Worm (Caenorhabditis elegans) whole organism, early embryonic: ENCODE measurements around the gene srxa-14.

Experiments
- B0310.2 ChIP-seq: sonication (generic microtip); optimal IDR thresholded peaks from 2 replicates; lab custom pipeline; 2016; ENCODE audit warnings: mild to moderate bottlenecking, missing genetic modification characterization, missing compliant biosample characterization
- F13C5.2 ChIP-seq: sonication (generic microtip); optimal IDR thresholded peaks from 2 replicates; lab custom pipeline; 2017; ENCODE audit warnings: mild to moderate bottlenecking, missing genetic modification characterization, inconsistent platforms, missing compliant biosample characterization
- aly-1 ChIP-seq: sonication (generic microtip); optimal IDR thresholded peaks from 2 replicates; lab custom pipeline; 2016; ENCODE audit warnings: missing genetic modification characterization, missing compliant biosample characterization
- ama-1 ChIP-seq: fragments of 150-350 bp; optimal IDR thresholded peaks from 2 replicates; lab custom pipeline; 2014
- ceh-13 ChIP-seq: fragments of 200-800 bp; sonication (Bioruptor generic); optimal IDR thresholded peaks from 2 replicates; lab custom pipeline; 2018; ENCODE audit warnings: mild to moderate bottlenecking, missing genetic modification characterization, missing compliant biosample characterization
- ceh-36 ChIP-seq: sonication (generic microtip); optimal IDR thresholded peaks from 2 replicates; lab custom pipeline; 2016; ENCODE audit warnings: missing genetic modification characterization, inconsistent platforms, missing compliant biosample characterization
- ets-7 ChIP-seq: sonication (generic microtip); optimal IDR thresholded peaks from 2 replicates; lab custom pipeline; 2016; ENCODE audit warnings: missing genotype, missing genetic modification characterization, missing compliant biosample characterization
- flt-1 ChIP-seq: fragments of 200-800 bp; sonication (Bioruptor generic); IDR thresholded peaks from 2 replicates; pipeline ENCODE4 v1.3.6; 2022; ENCODE audit warnings: missing genetic modification characterization, missing compliant biosample characterization
- hmbx-1 ChIP-seq: sonication (generic microtip); optimal IDR thresholded peaks from 2 replicates; lab custom pipeline; 2016; ENCODE audit warnings: mild to moderate bottlenecking, missing genetic modification characterization, missing compliant biosample characterization
- hmg-4 ChIP-seq: fragments of 200-800 bp; sonication (Bioruptor generic); optimal IDR thresholded peaks from 2 replicates; lab custom pipeline; 2018; ENCODE audit warnings: mild to moderate bottlenecking, missing genetic modification characterization, missing compliant biosample characterization
- hnd-1 ChIP-seq: sonication (generic microtip); optimal IDR thresholded peaks from 2 replicates; lab custom pipeline; 2016; ENCODE audit warnings: missing genetic modification characterization, missing compliant biosample characterization
- pes-1 ChIP-seq: fragments of 200-800 bp; sonication (Bioruptor generic); IDR thresholded peaks from 2 replicates; pipeline ENCODE4 v1.3.6; 2022; ENCODE audit warnings: missing genetic modification reagents, missing genetic modification characterization, missing compliant biosample characterization
- scrt-1 ChIP-seq: fragments of 200-800 bp; sonication (Bioruptor generic); IDR thresholded peaks from 2 replicates; pipeline ENCODE4 v1.3.6; 2022; ENCODE audit warnings: missing genetic modification characterization, missing compliant biosample characterization
- sea-1 ChIP-seq: fragments of 200-800 bp; sonication (Bioruptor generic); conservative IDR thresholded peaks from 2 replicates; pipeline ENCODE4 v1.3.6; 2022; ENCODE audit warnings: missing genetic modification characterization, missing compliant biosample characterization
- tbx-11 ChIP-seq: fragments of 200-800 bp; sonication (Bioruptor generic); IDR thresholded peaks from 2 replicates; pipeline ENCODE4 v1.3.6; 2022; ENCODE audit warnings: missing genetic modification characterization, missing compliant biosample characterization
- tbx-37 ChIP-seq: fragments of 200-800 bp; sonication (Bioruptor generic); conservative IDR thresholded peaks from 2 replicates; pipeline ENCODE4 v1.3.6; 2022; ENCODE audit warnings: missing genetic modification reagents, missing genetic modification characterization, missing compliant biosample characterization
- tra-4 ChIP-seq: sonication (generic microtip); optimal IDR thresholded peaks from 2 replicates; lab custom pipeline; 2017; ENCODE audit warnings: missing genetic modification characterization, missing compliant biosample characterization

Gene srxa-14

DNA sequence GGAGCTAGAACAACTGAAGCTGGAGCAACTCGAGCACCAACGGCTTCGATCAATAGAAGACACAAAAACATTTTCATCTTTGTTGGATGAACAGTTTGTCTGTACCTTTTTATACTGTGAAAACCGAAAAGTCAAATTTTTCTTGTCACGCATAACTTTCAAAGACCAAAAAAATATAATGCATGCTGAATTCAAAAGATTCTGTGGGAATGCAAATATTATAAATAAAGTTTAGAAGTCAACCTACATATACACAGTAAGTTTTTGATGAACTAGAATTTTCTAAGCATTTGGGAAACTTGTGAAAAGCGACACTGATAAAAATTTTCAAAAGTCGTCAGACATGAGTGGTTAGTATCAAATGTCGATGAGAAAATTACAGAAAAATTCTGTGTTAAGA is 5.8 kb upstream of the srxa-14 start, which contains the start of gene F46B3.15:
TSS of gene F46B3.15 (minus strand) at position 101 of the 400 bp plus-strand sequence.
- TF ChIP-seq F13C5.2 (tag; lab: Kevin White, UChicago) (no peak), ceh-13 (no peak), scrt-1 (GFP tag; lab: Robert Waterston, UW) (no peak), sea-1 (GFP tag; lab: Robert Waterston, UW) (no peak), hnd-1 (no peak), flt-1 (no peak), tbx-11 (GFP tag; lab: Robert Waterston, UW) (no peak)

ce11 chrV:20634330-20634729 is 5.1 kb upstream of the srxa-14 start, which contains the start of gene F46B3.16:
F46B3.16 (plus strand) TSS chrV:20634630.
- TF ChIP-seq ceh-36 (tag; lab: Kevin White, UChicago) (no peak), hmg-4 (GFP tag; lab: Kevin White, UChicago) (no peak), tbx-11 (GFP tag; lab: Robert Waterston, UW) (no peak), sea-1 (GFP tag; lab: Robert Waterston, UW) (no peak), ets-7 (tag; lab: Kevin White, UChicago) (no peak), ama-1 (lab: Kevin White, UChicago) (no peak), hmbx-1 (tag; lab: Kevin White, UChicago) (no peak), aly-1 (tag; lab: Kevin White, UChicago) (no peak), tra-4 (tag; lab: Kevin White, UChicago) (no peak), flt-1 (no peak), ceh-13 (no peak), hnd-1 (no peak)

ce11 chrV:20636855-20637254 is 2.5 kb upstream of the srxa-14 start, which contains the start of gene ttr-13:
ttr-13 (minus strand) TSS chrV:20636955.
- TF ChIP-seq aly-1 (tag; lab: Kevin White, UChicago) (no peak), tra-4 (tag; lab: Kevin White, UChicago) (no peak), tbx-37 (GFP tag; lab: Robert Waterston, UW) (no peak), F13C5.2 (tag; lab: Kevin White, UChicago) (no peak), ceh-36 (tag; lab: Kevin White, UChicago) (no peak), ama-1 (lab: Kevin White, UChicago) (no peak), hmg-4 (GFP tag; lab: Kevin White, UChicago) (no peak), ets-7 (tag; lab: Kevin White, UChicago) (no peak), B0310.2 (tag; lab: Kevin White, UChicago) (no peak)

ce11 chrV:20638344-20638743 is 1.1 kb upstream of the srxa-14 start, which contains the start of gene Y44A6B.3:
Y44A6B.3 (minus strand) TSS chrV:20638444.
- TF ChIP-seq ceh-36 (tag; lab: Kevin White, UChicago) (no peak), pes-1 (GFP tag; lab: Robert Waterston, UW) (no peak), ama-1 (lab: Kevin White, UChicago) (no peak), tbx-11 (GFP tag; lab: Robert Waterston, UW) (no peak), tbx-37 (GFP tag; lab: Robert Waterston, UW) (no peak), aly-1 (tag; lab: Kevin White, UChicago) (no peak), hmbx-1 (tag; lab: Kevin White, UChicago) (no peak), ceh-13 (no peak), scrt-1 (GFP tag; lab: Robert Waterston, UW) (no peak), F13C5.2 (tag; lab: Kevin White, UChicago) (no peak)

DNA sequence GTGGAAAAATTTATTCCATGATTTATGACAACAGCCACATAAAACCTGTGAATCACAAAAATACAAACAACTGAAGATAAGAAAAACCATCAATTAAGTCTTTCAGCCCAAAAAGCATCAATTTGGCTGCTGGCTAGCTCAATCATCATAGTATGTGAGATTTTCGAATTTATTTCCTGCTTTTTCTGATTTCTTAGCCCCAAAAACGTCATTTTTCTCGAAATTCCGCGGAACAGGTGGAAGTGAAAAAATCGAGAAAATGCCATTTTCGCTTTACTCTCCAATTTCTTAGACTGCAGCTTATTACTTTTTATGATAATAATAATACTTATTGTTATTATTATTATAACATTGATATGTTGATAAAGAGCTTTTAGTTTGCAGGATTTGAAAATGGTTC is 2.5 kb downstream of the srxa-14 start, which contains the start of gene srxa-15:
TSS of gene srxa-15 (plus strand) at position 301 of the 400 bp plus-strand sequence.
- no peak for TF ChIP-seq pes-1 (GFP tag; lab: Robert Waterston, UW)
- no peak for TF ChIP-seq hmbx-1 (tag; lab: Kevin White, UChicago)
- TF ChIP-seq B0310.2 (tag; lab: Kevin White, UChicago) = no peak
- TF ChIP-seq ama-1 (lab: Kevin White, UChicago) = no peak
- no peak for TF ChIP-seq tbx-11 (GFP tag; lab: Robert Waterston, UW)
- TF ChIP-seq ceh-36 (tag; lab: Kevin White, UChicago) = no peak
- TF ChIP-seq F13C5.2 (tag; lab: Kevin White, UChicago) = no peak

ce11 chrV:20645479-20645878 is 6.1 kb downstream of the srxa-14 start:
- TF ChIP-seq pes-1 (GFP tag; lab: Robert Waterston, UW) (no peak), ceh-36 (tag; lab: Kevin White, UChicago) (no peak), sea-1 (GFP tag; lab: Robert Waterston, UW) (no peak), ama-1 (lab: Kevin White, UChicago) (no peak), tbx-37 (GFP tag; lab: Robert Waterston, UW) (no peak), F13C5.2 (tag; lab: Kevin White, UChicago) (no peak), flt-1 (no peak), B0310.2 (tag; lab: Kevin White, UChicago) (no peak), ceh-13 (no peak), hnd-1 (no peak), hmbx-1 (tag; lab: Kevin White, UChicago) (no peak), tbx-11 (GFP tag; lab: Robert Waterston, UW) (no peak), hmg-4 (GFP tag; lab: Kevin White, UChicago) (no peak), tra-4 (tag; lab: Kevin White, UChicago) (no peak), ets-7 (tag; lab: Kevin White, UChicago) (no peak), scrt-1 (GFP tag; lab: Robert Waterston, UW) (no peak), aly-1 (tag; lab: Kevin White, UChicago) (no peak)

DNA sequence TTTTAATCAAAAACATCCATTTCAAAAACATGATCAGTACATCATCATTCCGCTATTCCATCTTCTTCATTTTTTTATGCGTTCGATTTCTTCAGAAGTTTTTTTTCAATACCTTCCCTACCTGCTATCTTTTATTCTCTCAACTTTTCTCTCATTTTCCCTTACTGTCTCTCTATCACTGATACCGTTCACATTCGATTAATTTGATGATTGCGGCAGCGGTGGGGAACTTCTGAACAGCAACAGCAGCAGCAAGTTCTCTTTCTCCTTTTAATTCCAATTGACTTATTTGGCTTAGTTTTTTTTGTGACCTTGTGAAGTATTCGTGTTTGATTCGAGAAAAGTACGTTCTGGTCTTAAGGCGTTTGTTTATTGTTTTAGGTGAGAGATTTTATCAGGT is 9.5 kb downstream of the srxa-14 start:
- TF ChIP-seq ceh-13 (no peak), aly-1 (tag; lab: Kevin White, UChicago) (no peak), tbx-11 (GFP tag; lab: Robert Waterston, UW) (no peak), hnd-1 (no peak), ets-7 (tag; lab: Kevin White, UChicago) (no peak), ceh-36 (tag; lab: Kevin White, UChicago) (no peak), B0310.2 (tag; lab: Kevin White, UChicago) (no peak), F13C5.2 (tag; lab: Kevin White, UChicago) (no peak)
